Worm (Caenorhabditis elegans) whole organism, L1 larva: ENCODE results near the gene ZK1073.2.

Experiments
- aha-1 ChIP-seq: fragments of 150-350 bp; optimal IDR thresholded peaks from 2 replicates; lab custom pipeline; 2014; ENCODE audit warnings: missing biosample characterization, missing genetic modification characterization
- ama-1 ChIP-seq: fragments of 150-350 bp; optimal IDR thresholded peaks from 2 replicates; lab custom pipeline; 2014
- blmp-1 ChIP-seq: fragments of 150-350 bp; optimal IDR thresholded peaks from 2 replicates; lab custom pipeline; 2014; ENCODE audit warnings: missing biosample characterization, missing genetic modification characterization
- ceh-63 ChIP-seq: fragments of 200-800 bp; sonication (Bioruptor generic); optimal IDR thresholded peaks from 2 replicates; lab custom pipeline; 2018; ENCODE audit warnings: mild to moderate bottlenecking, missing genetic modification characterization, missing compliant biosample characterization
- ceh-82 ChIP-seq, 3 experiments: fragments of 150-350 bp in 1 of 3; sonication (generic microtip) in 2 of 3; optimal IDR thresholded peaks; 2 replicates each; lab custom pipeline; 2014 to 2017; ENCODE audit warnings: missing biosample characterization in 3 of 3, missing genetic modification characterization in 3 of 3
- ces-1 ChIP-seq: fragments of 150-350 bp; optimal IDR thresholded peaks from 2 replicates; lab custom pipeline; 2014; ENCODE audit warnings: missing biosample characterization, missing genetic modification reagents, missing genetic modification characterization
- dsc-1 ChIP-seq: sonication (generic microtip); optimal IDR thresholded peaks from 2 replicates; lab custom pipeline; 2016; ENCODE audit warnings: mild to moderate bottlenecking, missing genetic modification characterization, missing compliant biosample characterization
- efl-1 ChIP-seq, 4 experiments: fragments of 150-350 bp; optimal IDR thresholded peaks in 3 of 4; peaks in 1 of 4; 1 replicate in 1 of 4; 2 replicates in 3 of 4; lab custom pipeline; 2014; ENCODE audit warnings: missing biosample characterization in 2 of 4, missing genetic modification characterization in 2 of 4, missing genetic modification reagents in 2 of 4
- efl-3 ChIP-seq: fragments of 200-800 bp; sonication (Bioruptor generic); optimal IDR thresholded peaks from 2 replicates; lab custom pipeline; 2018; ENCODE audit warnings: mild to moderate bottlenecking, missing genetic modification characterization, missing compliant biosample characterization
- egl-13 ChIP-seq: sonication (generic microtip); optimal IDR thresholded peaks from 2 replicates; lab custom pipeline; 2016; ENCODE audit warnings: missing genotype, missing genetic modification reagents, missing genetic modification characterization, missing compliant biosample characterization
- egl-27 ChIP-seq, 2 experiments: fragments of 150-350 bp in 1 of 2; sonication (generic microtip); optimal IDR thresholded peaks; 3 replicates each; lab custom pipeline; 2017 to 2018; ENCODE audit warnings: missing biosample characterization in 2 of 2, missing genetic modification characterization in 2 of 2, missing genetic modification reagents in 2 of 2
- elt-2 ChIP-seq: sonication (generic microtip); optimal IDR thresholded peaks from 2 replicates; lab custom pipeline; 2016; ENCODE audit warnings: missing genetic modification characterization, mild to moderate bottlenecking, inconsistent platforms, missing compliant biosample characterization, missing genetic modification reagents
- elt-3 ChIP-seq, 6 experiments: fragments of 150-350 bp in 1 of 6; sonication (generic microtip); optimal IDR thresholded peaks; 2 replicates each; lab custom pipeline; 2017 to 2018; ENCODE audit warnings: missing biosample characterization in 6 of 6, missing genetic modification characterization in 6 of 6, inconsistent platforms in 1 of 6
- fkh-10 ChIP-seq: sonication (generic microtip); optimal IDR thresholded peaks from 2 replicates; lab custom pipeline; 2017; ENCODE audit warnings: missing biosample characterization, missing genetic modification reagents, missing genetic modification characterization
- fkh-4 ChIP-seq: sonication (generic microtip); optimal IDR thresholded peaks from 2 replicates; lab custom pipeline; 2016; ENCODE audit warnings: missing compliant biosample characterization, missing genetic modification characterization, borderline replicate concordance
- grh-1 ChIP-seq: fragments of 200-800 bp; sonication (Bioruptor generic); IDR thresholded peaks from 2 replicates; pipeline ENCODE4 v1.3.6; 2022; ENCODE audit warnings: missing genetic modification reagents, missing genetic modification characterization, missing compliant biosample characterization
- hlh-4 ChIP-seq: sonication (generic microtip); optimal IDR thresholded peaks from 2 replicates; lab custom pipeline; 2016; ENCODE audit warnings: mild to moderate bottlenecking, missing genetic modification characterization, missing compliant biosample characterization
- irx-1 ChIP-seq: sonication (generic microtip); optimal IDR thresholded peaks from 2 replicates; lab custom pipeline; 2016; ENCODE audit warnings: missing genetic modification characterization, missing compliant biosample characterization
- isw-1 ChIP-seq: fragments of 200-800 bp; sonication (Bioruptor generic); IDR thresholded peaks from 2 replicates; pipeline ENCODE4 v1.3.6; 2022; ENCODE audit warnings: missing genetic modification characterization, missing compliant biosample characterization
- jun-1 ChIP-seq: fragments of 150-350 bp; optimal IDR thresholded peaks from 2 replicates; lab custom pipeline; 2014; ENCODE audit warnings: missing biosample characterization, missing genetic modification reagents, missing genetic modification characterization
- lin-13 ChIP-seq: fragments of 150-350 bp; optimal IDR thresholded peaks from 2 replicates; lab custom pipeline; 2014; ENCODE audit warnings: missing biosample characterization, missing genetic modification reagents, missing genetic modification characterization
- lin-14 ChIP-seq: fragments of 200-800 bp; sonication (Bioruptor generic); optimal IDR thresholded peaks from 2 replicates; lab custom pipeline; 2018; ENCODE audit warnings: mild to moderate bottlenecking, missing genetic modification characterization, moderate library complexity, missing compliant biosample characterization
- lin-35 ChIP-seq, 2 experiments: fragments of 150-350 bp; optimal IDR thresholded peaks; 2 replicates each; lab custom pipeline; 2014; ENCODE audit warnings: missing biosample characterization in 2 of 2, missing genetic modification characterization in 2 of 2, missing genetic modification reagents in 2 of 2
- lin-39 ChIP-seq: fragments of 150-350 bp; optimal IDR thresholded peaks from 2 replicates; lab custom pipeline; 2014; ENCODE audit warnings: missing biosample characterization, missing genetic modification reagents, missing genetic modification characterization
- lsy-2 ChIP-seq, 2 experiments: fragments of 150-350 bp; optimal IDR thresholded peaks; 2 replicates each; lab custom pipeline; 2014; ENCODE audit warnings: missing biosample characterization in 2 of 2, missing genetic modification characterization in 2 of 2
- mab-9 ChIP-seq: fragments of 200-800 bp; sonication (Bioruptor generic); IDR thresholded peaks from 2 replicates; pipeline ENCODE4 v1.3.6; 2022; ENCODE audit warnings: missing genetic modification reagents, missing genetic modification characterization, missing compliant biosample characterization
- mdl-1 ChIP-seq, 2 experiments: fragments of 150-350 bp; optimal IDR thresholded peaks; 2 replicates each; lab custom pipeline; 2014 to 2017; ENCODE audit warnings: missing biosample characterization in 2 of 2, missing genetic modification characterization in 2 of 2, inconsistent platforms in 1 of 2
- nhr-11 ChIP-seq: fragments of 150-350 bp; optimal IDR thresholded peaks from 2 replicates; lab custom pipeline; 2014; ENCODE audit warnings: missing biosample characterization, missing genetic modification characterization
- nhr-12 ChIP-seq: sonication (generic microtip); optimal IDR thresholded peaks from 2 replicates; lab custom pipeline; 2017; ENCODE audit warnings: missing biosample characterization, missing genetic modification characterization
- nhr-19 ChIP-seq: fragments of 200-800 bp; sonication (Bioruptor generic); conservative IDR thresholded peaks from 2 replicates; pipeline ENCODE4 v1.3.6; 2022; ENCODE audit warnings: missing genetic modification characterization, missing compliant biosample characterization
- nhr-71 ChIP-seq: sonication (generic microtip); optimal IDR thresholded peaks from 2 replicates; lab custom pipeline; 2016; ENCODE audit warnings: mild to moderate bottlenecking, missing genetic modification characterization, moderate library complexity, missing compliant biosample characterization
- nhr-76 ChIP-seq: sonication (generic microtip); optimal IDR thresholded peaks from 2 replicates; lab custom pipeline; 2017; ENCODE audit warnings: missing biosample characterization, missing genetic modification characterization
- pqm-1 ChIP-seq: sonication (generic microtip); optimal IDR thresholded peaks from 3 replicates; lab custom pipeline; 2017; ENCODE audit warnings: missing biosample characterization, missing genetic modification characterization
- skn-1 ChIP-seq: fragments of 150-350 bp; optimal IDR thresholded peaks from 2 replicates; lab custom pipeline; 2014; ENCODE audit warnings: missing biosample characterization, missing genetic modification characterization
- sup-37 ChIP-seq: fragments of 200-800 bp; sonication (Bioruptor generic); optimal IDR thresholded peaks from 2 replicates; lab custom pipeline; 2018; ENCODE audit warnings: mild to moderate bottlenecking, missing genetic modification characterization, missing compliant biosample characterization
- tbx-2 ChIP-seq: sonication (generic microtip); optimal IDR thresholded peaks from 2 replicates; lab custom pipeline; 2016; ENCODE audit warnings: missing genetic modification characterization, missing compliant biosample characterization
- tlp-1 ChIP-seq: fragments of 150-350 bp; optimal IDR thresholded peaks from 2 replicates; lab custom pipeline; 2014; ENCODE audit warnings: missing biosample characterization, missing genetic modification characterization
- unc-86 ChIP-seq: sonication (generic microtip); optimal IDR thresholded peaks from 2 replicates; lab custom pipeline; 2016; ENCODE audit warnings: missing genetic modification characterization, missing compliant biosample characterization
- unc-98 ChIP-seq: fragments of 200-800 bp; sonication (Bioruptor generic); IDR thresholded peaks from 2 replicates; pipeline ENCODE4 v1.3.6; 2022; ENCODE audit warnings: missing genetic modification characterization, missing compliant biosample characterization
- xbp-1 ChIP-seq: sonication (generic microtip); optimal IDR thresholded peaks from 2 replicates; lab custom pipeline; 2016; ENCODE audit warnings: missing genetic modification characterization, missing compliant biosample characterization
- zag-1 ChIP-seq: fragments of 150-350 bp; optimal IDR thresholded peaks from 2 replicates; lab custom pipeline; 2014; ENCODE audit warnings: missing biosample characterization, missing genetic modification characterization
- ztf-11 ChIP-seq, 2 experiments: sonication (generic microtip); optimal IDR thresholded peaks; 2 replicates each; lab custom pipeline; 2016 to 2017; ENCODE audit warnings: missing genetic modification characterization in 2 of 2, missing biosample characterization in 1 of 2, missing compliant biosample characterization in 1 of 2
- ztf-4 ChIP-seq: fragments of 150-350 bp; optimal IDR thresholded peaks from 2 replicates; lab custom pipeline; 2014; ENCODE audit warnings: missing biosample characterization, missing genetic modification characterization

The ZK1073.2 gene

DNA sequence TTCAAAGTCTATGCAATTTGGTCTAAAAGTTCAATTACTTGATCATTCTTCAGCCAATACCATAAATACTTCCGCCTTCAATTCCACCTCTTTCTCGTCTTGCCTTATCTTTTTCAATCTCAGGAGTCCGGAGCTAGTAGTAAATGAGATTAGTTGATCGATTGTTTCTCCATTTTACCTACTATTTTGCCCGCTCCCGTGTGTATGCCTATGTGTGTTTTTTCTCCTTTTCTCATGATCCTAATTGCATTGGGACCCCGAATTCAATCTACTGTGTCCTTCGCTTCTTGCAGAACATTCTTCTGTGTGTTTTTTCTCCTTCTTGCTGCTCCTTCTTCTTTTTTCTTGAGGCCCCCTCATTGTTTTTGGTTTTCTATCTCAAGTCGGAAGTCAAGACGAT lies 12.8 kb downstream of the ZK1073.2 start:
- TF ChIP-seq ces-1 (GFP tag; lab: Kevin White, UChicago) (peak; percentile 31), ztf-11 (tag; optimal IDR thresholded peaks at IDR 0.05; lab: Kevin White, UChicago) (no peak), lsy-2 (tag; optimal IDR thresholded peaks at IDR 0.05; lab: Kevin White, UChicago) (peak in 1 of 2 experiments; percentile 13), fkh-10 (GFP tag; lab: Kevin White, UChicago) (peak; percentile 41), tbx-2 (tag; lab: Kevin White, UChicago) (peak; percentile 59), lin-14 (GFP tag; lab: Kevin White, UChicago) (peak; percentile 73), ztf-4 (tag; lab: Kevin White, UChicago) (no peak), mab-9 (GFP tag; lab: Robert Waterston, UW) (no peak), nhr-71 (peak; percentile 23), lin-35 (GFP tag; optimal IDR thresholded peaks at IDR 0.05; lab: Kevin White, UChicago) (no peak)

ce11 chrX:16117176-16117575 lies 13.7 kb downstream of the ZK1073.2 start:
- no peak for TF ChIP-seq ceh-63 (GFP tag; lab: Kevin White, UChicago)
- no peak for TF ChIP-seq tlp-1
- TF ChIP-seq ama-1 (lab: Kevin White, UChicago): no peak
- no peak for TF ChIP-seq lin-13 (GFP tag; lab: Kevin White, UChicago)
- TF ChIP-seq sup-37: no peak
- TF ChIP-seq efl-3: no peak
- no peak for TF ChIP-seq aha-1 (tag; lab: Kevin White, UChicago)
- TF ChIP-seq nhr-11: no peak
- peak; percentile 96 for TF ChIP-seq dsc-1 (tag; lab: Kevin White, UChicago)
- TF ChIP-seq fkh-4 (tag; lab: Kevin White, UChicago): peak; percentile 78
- TF ChIP-seq mdl-1 (tag; optimal IDR thresholded peaks at IDR 0.05; lab: Kevin White, UChicago): no peak
- TF ChIP-seq nhr-76 (tag; lab: Kevin White, UChicago): no peak
- TF ChIP-seq nhr-71: peak; percentile 11
- no peak for TF ChIP-seq elt-2 (tag; lab: Kevin White, UChicago)
- no peak for TF ChIP-seq blmp-1 (tag; lab: Kevin White, UChicago)
- no peak for TF ChIP-seq grh-1 (GFP tag; lab: Robert Waterston, UW)
- no peak for TF ChIP-seq elt-3 (tag; optimal IDR thresholded peaks at IDR 0.05; lab: Kevin White, UChicago)
- TF ChIP-seq zag-1: no peak
- TF ChIP-seq jun-1: no peak
- no peak for TF ChIP-seq hlh-4
- no peak for TF ChIP-seq unc-98 (GFP tag; lab: Robert Waterston, UW)
- no peak for TF ChIP-seq egl-13 (tag; lab: Kevin White, UChicago)
- TF ChIP-seq unc-86 (tag; lab: Kevin White, UChicago): no peak

ce11 chrX:16117618-16118017 lies 14.1 kb downstream of the ZK1073.2 start:
- no peak for TF ChIP-seq efl-1 (optimal IDR thresholded peaks at IDR 0.05; lab: Kevin White, UChicago)
- no peak for TF ChIP-seq efl-1 (GFP tag; optimal IDR thresholded peaks at IDR 0.05 in 1 of 2; lab: Kevin White, UChicago)
- TF ChIP-seq nhr-71: no peak
- no peak for TF ChIP-seq lin-39 (tag; lab: Kevin White, UChicago)
- TF ChIP-seq efl-3: no peak
- TF ChIP-seq ceh-82 (tag; optimal IDR thresholded peaks at IDR 0.05; lab: Kevin White, UChicago): no peak
- TF ChIP-seq lsy-2 (tag; optimal IDR thresholded peaks at IDR 0.05; lab: Kevin White, UChicago): no peak
- TF ChIP-seq aha-1 (tag; lab: Kevin White, UChicago): no peak
- TF ChIP-seq xbp-1 (tag; lab: Kevin White, UChicago): no peak
- no peak for TF ChIP-seq nhr-19
- no peak for TF ChIP-seq egl-27 (tag; optimal IDR thresholded peaks at IDR 0.05; lab: Kevin White, UChicago)
- no peak for TF ChIP-seq ztf-4 (tag; lab: Kevin White, UChicago)
- TF ChIP-seq nhr-12 (tag; lab: Kevin White, UChicago): no peak
- no peak for TF ChIP-seq skn-1
- no peak for TF ChIP-seq isw-1 (GFP tag; lab: Robert Waterston, UW)
- no peak for TF ChIP-seq tbx-2 (tag; lab: Kevin White, UChicago)
- no peak for TF ChIP-seq irx-1 (tag; lab: Kevin White, UChicago)
- TF ChIP-seq unc-98 (GFP tag; lab: Robert Waterston, UW): no peak
- no peak for TF ChIP-seq pqm-1 (tag; lab: Kevin White, UChicago)
